Worm (Caenorhabditis elegans): ENCODE results near the gene swp-1.

- TF ChIP-seq W03F9.2 (tag; optimal IDR thresholded peaks at IDR 0.05) (no peak), him-1 (tag; optimal IDR thresholded peaks at IDR 0.05) (no peak)
These were observed 14.5 kb upstream of the swp-1 start for ce11 chrIII:5719832-5720194.

All from whole organism, L4/young adult.